Worm (Caenorhabditis elegans) whole organism, L3 larva: Measurements from ENCODE around the gene fbxa-9.

ENCODE experiments used
- ZK546.5 ChIP-seq: sonication (generic microtip); optimal IDR thresholded peaks from 2 replicates; lab custom pipeline; 2017; ENCODE audit warnings: missing biosample characterization, missing genetic modification characterization
- aly-2 ChIP-seq: fragments of 150-350 bp; optimal IDR thresholded peaks from 2 replicates; lab custom pipeline; 2014; ENCODE audit warnings: missing biosample characterization, missing genetic modification characterization
- ama-1 ChIP-seq: fragments of 150-350 bp; optimal IDR thresholded peaks from 2 replicates; lab custom pipeline; 2018
- ceh-28 ChIP-seq: fragments of 150-350 bp; optimal IDR thresholded peaks from 2 replicates; lab custom pipeline; 2014; ENCODE audit warnings: missing biosample characterization, missing genetic modification reagents, missing genetic modification characterization
- ceh-82 ChIP-seq: fragments of 150-350 bp; optimal IDR thresholded peaks from 2 replicates; lab custom pipeline; 2014; ENCODE audit warnings: missing biosample characterization, missing genetic modification characterization
- ceh-9 ChIP-seq: sonication (generic microtip); optimal IDR thresholded peaks from 2 replicates; lab custom pipeline; 2018; ENCODE audit warnings: missing biosample characterization, missing genetic modification characterization
- egl-27 ChIP-seq: sonication (generic microtip); optimal IDR thresholded peaks from 4 replicates; lab custom pipeline; 2017; ENCODE audit warnings: missing biosample characterization, missing genetic modification reagents, missing genetic modification characterization
- elt-2 ChIP-seq: sonication (generic microtip); optimal IDR thresholded peaks from 2 replicates; lab custom pipeline; 2016; ENCODE audit warnings: missing genetic modification reagents, mild to moderate bottlenecking, missing genetic modification characterization, missing compliant biosample characterization
- elt-3 ChIP-seq, 3 experiments: fragments of 150-350 bp in 1 of 3; sonication (generic microtip) in 2 of 3; optimal IDR thresholded peaks; 2 replicates in 2 of 3; 4 replicates in 1 of 3; lab custom pipeline; 2014 to 2017; ENCODE audit warnings: missing biosample characterization in 3 of 3, missing genetic modification characterization in 3 of 3
- eor-1 ChIP-seq, 2 experiments: fragments of 150-350 bp; optimal IDR thresholded peaks; 2 replicates each; lab custom pipeline; 2014 to 2018; ENCODE audit warnings: missing biosample characterization in 2 of 2, missing genetic modification characterization in 2 of 2
- fkh-2 ChIP-seq: fragments of 150-350 bp; optimal IDR thresholded peaks from 2 replicates; lab custom pipeline; 2014; ENCODE audit warnings: missing biosample characterization, missing genetic modification reagents, missing genetic modification characterization
- fos-1 ChIP-seq: fragments of 150-350 bp; optimal IDR thresholded peaks from 2 replicates; lab custom pipeline; 2014; ENCODE audit warnings: missing biosample characterization, missing genetic modification characterization
- jun-1 ChIP-seq: fragments of 150-350 bp; optimal IDR thresholded peaks from 2 replicates; lab custom pipeline; 2014; ENCODE audit warnings: missing biosample characterization, missing genetic modification reagents, missing genetic modification characterization
- nfya-1 ChIP-seq: sonication (generic microtip); optimal IDR thresholded peaks from 2 replicates; lab custom pipeline; 2017; ENCODE audit warnings: missing genetic modification characterization, mild to moderate bottlenecking, missing compliant biosample characterization, antibody characterized with exemption, moderate library complexity; ENCODE audit not compliant: insufficient read depth
- nhr-12 ChIP-seq: fragments of 150-350 bp; optimal IDR thresholded peaks from 2 replicates; lab custom pipeline; 2014; ENCODE audit warnings: missing biosample characterization, missing genetic modification characterization
- nhr-23 ChIP-seq: fragments of 150-350 bp; optimal IDR thresholded peaks from 2 replicates; lab custom pipeline; 2014; ENCODE audit warnings: missing biosample characterization, missing genetic modification reagents, missing genetic modification characterization
- nhr-237 ChIP-seq: fragments of 150-350 bp; optimal IDR thresholded peaks from 2 replicates; lab custom pipeline; 2014; ENCODE audit warnings: missing biosample characterization, missing genetic modification characterization
- nhr-43 ChIP-seq: sonication (generic microtip); optimal IDR thresholded peaks from 2 replicates; lab custom pipeline; 2016; ENCODE audit warnings: mild to moderate bottlenecking, missing genetic modification characterization, missing compliant biosample characterization; ENCODE audit not compliant: poor library complexity, severe bottlenecking
- nhr-67 ChIP-seq: fragments of 150-350 bp; optimal IDR thresholded peaks from 2 replicates; lab custom pipeline; 2014; ENCODE audit warnings: missing biosample characterization, missing genetic modification characterization
- nhr-76 ChIP-seq: fragments of 150-350 bp; sonication (generic microtip); optimal IDR thresholded peaks from 5 replicates; lab custom pipeline; 2014; ENCODE audit warnings: missing biosample characterization, missing genetic modification characterization
- nhr-77 ChIP-seq: fragments of 150-350 bp; optimal IDR thresholded peaks from 2 replicates; lab custom pipeline; 2014; ENCODE audit warnings: missing biosample characterization, missing genetic modification characterization
- pha-4 ChIP-seq: fragments of 150-350 bp; optimal IDR thresholded peaks from 2 replicates; lab custom pipeline; 2014; ENCODE audit warnings: missing biosample characterization, missing genetic modification reagents, missing genetic modification characterization
- pqm-1 ChIP-seq: fragments of 150-350 bp; optimal IDR thresholded peaks from 2 replicates; lab custom pipeline; 2017; ENCODE audit warnings: missing biosample characterization, missing genetic modification characterization, inconsistent platforms
- skn-1 ChIP-seq: fragments of 150-350 bp; optimal IDR thresholded peaks from 2 replicates; lab custom pipeline; 2014; ENCODE audit warnings: missing biosample characterization, missing genetic modification characterization
- snpc-4 ChIP-seq: fragments of 150-350 bp; optimal IDR thresholded peaks from 2 replicates; lab custom pipeline; 2014; ENCODE audit warnings: missing biosample characterization, missing genetic modification characterization
- tbx-2 ChIP-seq: sonication (generic microtip); optimal IDR thresholded peaks from 2 replicates; lab custom pipeline; 2016; ENCODE audit warnings: mild to moderate bottlenecking, missing genetic modification characterization, missing compliant biosample characterization
- unc-62 ChIP-seq: fragments of 150-350 bp; sonication (generic microtip); optimal IDR thresholded peaks from 4 replicates; lab custom pipeline; 2014; ENCODE audit warnings: missing biosample characterization, missing genetic modification reagents, missing genetic modification characterization
- zag-1 ChIP-seq: fragments of 150-350 bp; optimal IDR thresholded peaks from 2 replicates; lab custom pipeline; 2014; ENCODE audit warnings: missing biosample characterization, missing genetic modification characterization
- ztf-11 ChIP-seq: fragments of 150-350 bp; optimal IDR thresholded peaks from 2 replicates; lab custom pipeline; 2014; ENCODE audit warnings: missing biosample characterization, missing genetic modification characterization

Gene fbxa-9

ce11 chrIII:2280569-2280968 lies 14.1 kb downstream of the fbxa-9 start, which contains the start of gene Y54F10BM.22:
Gene Y54F10BM.22, plus strand, starts transcription at chrIII:2280899.
- TF ChIP-seq aly-2 (tag; lab: Kevin White, UChicago) (no peak), eor-1 (tag; optimal IDR thresholded peaks at IDR 0.05; lab: Kevin White, UChicago) (no peak), ama-1 (lab: Kevin White, UChicago) (no peak), nhr-76 (tag; lab: Kevin White, UChicago) (no peak), tbx-2 (tag; lab: Kevin White, UChicago) (no peak), elt-3 (tag; optimal IDR thresholded peaks at IDR 0.05; lab: Kevin White, UChicago) (no peak)

ce11 chrIII:2281975-2282957 lies 15.8 kb downstream of the fbxa-9 start, which contains the start of gene Y54F10BM.3:
Gene Y54F10BM.3, plus strand, starts transcription at chrIII:2282025.
- TF ChIP-seq ceh-28 (peak; percentile 98), nhr-23 (tag; lab: Kevin White, UChicago) (no peak), ZK546.5 (tag; lab: Kevin White, UChicago) (no peak)

- no peak for TF ChIP-seq ztf-11 (tag; lab: Kevin White, UChicago)
- peak; percentile 97 for TF ChIP-seq ceh-28
Observed at ce11 chrIII:2283341-2283847, 16.9 kb downstream of the fbxa-9 start.

DNA sequence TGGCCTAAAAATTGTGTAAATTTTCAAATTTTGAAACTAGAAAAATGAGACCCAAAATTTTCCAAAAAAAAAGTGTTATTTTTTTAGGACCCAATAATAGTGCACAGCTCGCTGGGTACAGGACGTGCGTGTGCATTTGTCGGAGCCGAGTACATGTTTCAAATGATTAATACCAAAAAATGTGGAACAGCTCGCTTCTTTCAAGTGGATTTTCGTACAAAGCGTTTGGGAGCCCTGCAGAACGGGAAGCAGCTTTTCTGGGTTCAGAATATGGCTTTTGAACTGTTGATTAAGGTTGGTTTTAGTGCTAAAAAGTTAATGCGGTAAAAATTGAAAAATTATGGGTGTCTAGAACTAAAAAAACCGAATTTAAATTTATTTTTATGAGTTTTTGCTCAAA lies 21.8 kb downstream of the fbxa-9 start:
- TF ChIP-seq nfya-1 = no peak
- TF ChIP-seq nhr-77 (tag; lab: Kevin White, UChicago) = no peak
- TF ChIP-seq snpc-4 = no peak
- no peak for TF ChIP-seq ceh-28
- TF ChIP-seq jun-1 = no peak
- TF ChIP-seq nhr-237 (tag; lab: Kevin White, UChicago) = no peak
- TF ChIP-seq nhr-43 (tag; lab: Kevin White, UChicago) = no peak
- TF ChIP-seq nhr-67 (tag; lab: Kevin White, UChicago) = no peak
- no peak for TF ChIP-seq ceh-82 (tag; lab: Kevin White, UChicago)
- TF ChIP-seq zag-1 (tag; lab: Kevin White, UChicago) = no peak
- TF ChIP-seq nhr-12 (tag; lab: Kevin White, UChicago) = no peak
- TF ChIP-seq unc-62 = no peak
- TF ChIP-seq fkh-2 (tag; lab: Kevin White, UChicago) = no peak
- TF ChIP-seq pqm-1 (tag; lab: Kevin White, UChicago) = no peak

DNA sequence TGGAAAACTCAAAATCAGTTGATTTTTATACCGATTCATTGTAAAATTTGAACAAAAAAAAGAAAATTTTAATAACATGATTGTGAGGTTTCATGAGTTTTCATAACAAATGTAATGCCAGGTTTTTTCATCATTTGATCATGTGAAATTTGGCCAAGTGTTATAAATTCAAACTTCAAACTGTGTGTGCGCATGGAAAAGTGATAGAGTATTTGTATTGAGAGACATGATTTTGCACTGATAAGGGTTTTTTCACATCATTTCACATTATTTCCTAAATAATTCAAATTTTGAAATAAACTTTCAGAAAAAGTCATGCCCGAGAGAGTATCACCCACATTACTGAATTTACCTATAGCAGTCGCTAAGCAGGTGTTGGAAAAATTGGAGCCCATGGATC lies 24.7 kb downstream of the fbxa-9 start, which contains the start of gene fbxa-219:
Gene fbxa-219 (plus strand): TSS at position 277 of the 400 bp plus-strand sequence.
- peak; percentile 41 for TF ChIP-seq pqm-1 (tag; lab: Kevin White, UChicago)
- TF ChIP-seq nhr-77 (tag; lab: Kevin White, UChicago) = no peak
- TF ChIP-seq ceh-9 (tag; lab: Kevin White, UChicago) = no peak
- TF ChIP-seq egl-27 = no peak
- peak; percentile 59 for TF ChIP-seq elt-2 (tag; lab: Kevin White, UChicago)
- TF ChIP-seq pha-4 = no peak

ce11 chrIII:2294736-2295135 lies 28.3 kb downstream of the fbxa-9 start:
- peak; percentile 99 for TF ChIP-seq pha-4
- no peak for TF ChIP-seq skn-1 (tag; lab: Kevin White, UChicago)
- TF ChIP-seq fos-1 (tag; lab: Kevin White, UChicago) = no peak
- TF ChIP-seq elt-2 (tag; lab: Kevin White, UChicago) = peak; percentile 64
- no peak for TF ChIP-seq nhr-43 (tag; lab: Kevin White, UChicago)
- TF ChIP-seq pqm-1 (tag; lab: Kevin White, UChicago) = peak; percentile 69
